Worm (Caenorhabditis elegans): ENCODE results near the gene C09B7.2.

DNA sequence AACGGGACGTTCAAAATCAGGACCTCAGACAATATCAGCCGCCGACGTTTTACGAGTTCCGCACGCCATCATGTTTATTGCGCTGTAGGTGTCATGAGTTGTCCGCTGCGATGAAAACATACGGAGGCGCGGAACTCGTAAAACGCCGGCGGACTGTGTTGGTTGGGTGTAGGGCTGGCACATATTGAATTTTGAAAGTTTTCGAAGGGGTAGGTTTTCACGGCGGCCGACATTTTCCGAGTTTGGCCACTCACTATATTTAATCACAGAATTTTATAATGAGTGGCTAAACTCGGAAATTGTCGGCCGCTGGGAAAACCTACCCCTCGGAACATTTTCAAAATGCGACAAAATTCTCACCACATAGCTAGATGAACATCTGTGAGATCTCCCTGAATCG, 41.8 kb upstream of the C09B7.2 start:
- TF ChIP-seq rnt-1 (tag; optimal IDR thresholded peaks at IDR 0.05), result no peak
- TF ChIP-seq K02D7.2 (tag; optimal IDR thresholded peaks at IDR 0.05), result no peak
- TF ChIP-seq elt-4 (tag; optimal IDR thresholded peaks at IDR 0.05), result no peak
- TF ChIP-seq elt-2 (tag; optimal IDR thresholded peaks at IDR 0.05), result no peak
- TF ChIP-seq ztf-16 (tag; optimal IDR thresholded peaks at IDR 0.05), result no peak
- TF ChIP-seq C38D4.7 (GFP tag; optimal IDR thresholded peaks at IDR 0.05), result no peak
- TF ChIP-seq pqm-1 (tag; optimal IDR thresholded peaks at IDR 0.05), result no peak
- no peak for TF ChIP-seq sox-4 (tag; optimal IDR thresholded peaks at IDR 0.05)
- no peak for TF ChIP-seq pat-9 (tag; optimal IDR thresholded peaks at IDR 0.05)
- TF ChIP-seq ceh-9 (tag; optimal IDR thresholded peaks at IDR 0.05), result no peak
